Worm (Caenorhabditis elegans): ENCODE data around the gene F49H12.7.

DNA sequence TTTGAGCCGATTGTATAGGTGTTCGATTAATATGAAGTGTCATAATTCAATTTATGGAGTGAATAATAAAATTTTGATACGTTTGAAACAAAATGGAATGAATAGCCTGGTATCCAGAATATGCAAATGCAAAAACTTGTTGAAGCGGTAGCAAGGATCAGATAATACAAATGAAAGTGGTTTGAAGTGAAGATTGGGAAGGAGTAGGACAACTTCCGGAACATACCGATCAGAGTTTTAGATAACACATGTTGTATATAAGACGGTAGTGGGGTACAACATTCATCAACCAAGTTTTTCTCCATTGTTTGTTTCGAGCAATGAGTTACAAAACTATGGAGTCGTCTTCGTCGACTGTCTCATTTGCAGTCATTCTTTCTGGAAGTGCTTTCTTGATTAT, 28.3 kb downstream of the F49H12.7 start, which contains the start of gene col-164:
- TF ChIP-seq pha-4 (tag; optimal IDR thresholded peaks at IDR 0.05) (no peak), ceh-9 (tag; optimal IDR thresholded peaks at IDR 0.05) (no peak), F13H6.1 (tag; optimal IDR thresholded peaks at IDR 0.05) (no peak), ahr-1 (tag; optimal IDR thresholded peaks at IDR 0.05) (no peak), hlh-30 (tag; optimal IDR thresholded peaks at IDR 0.05; ENCODE audit: insufficient read depth) (no peak)
